Fruit fly (Drosophila melanogaster): ENCODE measurements around the gene Cpr66D.

The Cpr66D gene

dm6 chr3L:8640139-8640538, at the start of gene Cpr66D:
Cpr66D (plus strand) TSS chr3L:8640439.
- no peak for TF ChIP-seq Sin3A (optimal IDR thresholded peaks at IDR 0.05)
- TF ChIP-seq ttk (optimal IDR thresholded peaks at IDR 0.05) = no peak
- TF ChIP-seq Myc (optimal IDR thresholded peaks at IDR 0.05) = no peak
- no peak for TF ChIP-seq psq (optimal IDR thresholded peaks at IDR 0.05)
- no peak for TF ChIP-seq insv (optimal IDR thresholded peaks at IDR 0.05)
- no peak for TF ChIP-seq h (optimal IDR thresholded peaks at IDR 0.05)

dm6 chr3L:8600752-8601433, 39.3 kb upstream of the Cpr66D start, which contains the start of the genes Nelf-E and RpL14:
Nelf-E (minus strand) TSS chr3L:8600879.
RpL14 (plus strand) TSS chr3L:8601006.
- no peak for TF ChIP-seq Myc (optimal IDR thresholded peaks at IDR 0.05)
- no peak for TF ChIP-seq psq (optimal IDR thresholded peaks at IDR 0.05)
- no peak for TF ChIP-seq Sin3A (optimal IDR thresholded peaks at IDR 0.05)
- no peak for TF ChIP-seq ttk (optimal IDR thresholded peaks at IDR 0.05)
- no peak for TF ChIP-seq insv (optimal IDR thresholded peaks at IDR 0.05)
- no peak for TF ChIP-seq h (optimal IDR thresholded peaks at IDR 0.05)

- TF ChIP-seq Sin3A (optimal IDR thresholded peaks at IDR 0.05) (no peak), psq (optimal IDR thresholded peaks at IDR 0.05) (no peak), Myc (optimal IDR thresholded peaks at IDR 0.05) (no peak), ttk (optimal IDR thresholded peaks at IDR 0.05) (no peak), h (optimal IDR thresholded peaks at IDR 0.05) (no peak), insv (optimal IDR thresholded peaks at IDR 0.05) (no peak)
Measured at dm6 chr3L:8603880-8604692, 36.2 kb upstream of the Cpr66D start, which contains the start of the genes CG5989 and CG6282. CG5989 (minus strand) TSS chr3L:8604149. CG6282 (plus strand) TSS chr3L:8604657.

dm6 chr3L:8607449-8607848, 32.8 kb upstream of the Cpr66D start:
- TF ChIP-seq h (optimal IDR thresholded peaks at IDR 0.05) (no peak), Myc (optimal IDR thresholded peaks at IDR 0.05) (no peak), insv (optimal IDR thresholded peaks at IDR 0.05) (no peak), ttk (optimal IDR thresholded peaks at IDR 0.05) (no peak), psq (optimal IDR thresholded peaks at IDR 0.05) (no peak), Sin3A (optimal IDR thresholded peaks at IDR 0.05) (no peak)

- TF ChIP-seq psq (optimal IDR thresholded peaks at IDR 0.05) (no peak), h (optimal IDR thresholded peaks at IDR 0.05) (no peak), Sin3A (optimal IDR thresholded peaks at IDR 0.05) (no peak), Myc (optimal IDR thresholded peaks at IDR 0.05) (no peak), insv (optimal IDR thresholded peaks at IDR 0.05) (no peak), ttk (optimal IDR thresholded peaks at IDR 0.05) (no peak)
Measured at dm6 chr3L:8616935-8617334, 23.3 kb upstream of the Cpr66D start, which contains the start of gene S-Lap1. S-Lap1 (plus strand) TSS chr3L:8617235.

dm6 chr3L:8619588-8619987, 20.7 kb upstream of the Cpr66D start, which contains the start of gene S-Lap2:
S-Lap2 (plus strand) TSS chr3L:8619888.
- no peak for TF ChIP-seq Sin3A (optimal IDR thresholded peaks at IDR 0.05)

dm6 chr3L:8621465-8621864, 18.8 kb upstream of the Cpr66D start:
- TF ChIP-seq insv (optimal IDR thresholded peaks at IDR 0.05) (no peak), ttk (optimal IDR thresholded peaks at IDR 0.05) (no peak), h (optimal IDR thresholded peaks at IDR 0.05) (no peak), Sin3A (optimal IDR thresholded peaks at IDR 0.05) (no peak), psq (optimal IDR thresholded peaks at IDR 0.05) (no peak), Myc (optimal IDR thresholded peaks at IDR 0.05) (no peak)

dm6 chr3L:8623702-8624421, 16.4 kb upstream of the Cpr66D start, which contains the start of the genes GAPsec and Zasp66:
GAPsec (minus strand) TSS chr3L:8623901.
Zasp66 (plus strand) TSS chr3L:8624371.
- TF ChIP-seq insv (optimal IDR thresholded peaks at IDR 0.05) (no peak), ttk (optimal IDR thresholded peaks at IDR 0.05) (no peak), h (optimal IDR thresholded peaks at IDR 0.05) (no peak), Myc (optimal IDR thresholded peaks at IDR 0.05) (no peak), Sin3A (optimal IDR thresholded peaks at IDR 0.05) (no peak), psq (optimal IDR thresholded peaks at IDR 0.05) (no peak)

dm6 chr3L:8627839-8628827, 12.1 kb upstream of the Cpr66D start:
- no peak for TF ChIP-seq h (optimal IDR thresholded peaks at IDR 0.05)
- no peak for TF ChIP-seq psq (optimal IDR thresholded peaks at IDR 0.05)
- TF ChIP-seq insv (optimal IDR thresholded peaks at IDR 0.05) = no peak
- TF ChIP-seq ttk (optimal IDR thresholded peaks at IDR 0.05) = no peak
- TF ChIP-seq Sin3A (optimal IDR thresholded peaks at IDR 0.05) = no peak
- no peak for TF ChIP-seq Myc (optimal IDR thresholded peaks at IDR 0.05)

dm6 chr3L:8628964-8629363, 11.3 kb upstream of the Cpr66D start:
- TF ChIP-seq Myc (optimal IDR thresholded peaks at IDR 0.05) (no peak), Sin3A (optimal IDR thresholded peaks at IDR 0.05) (no peak)

Measured in Kc167 (cell line).